Worm (Caenorhabditis elegans) whole organism, dauer: ENCODE results near the gene tag-293.
"Not testable (repeated sequence)": the region's sequence is repeated elsewhere in the genome, so short reads cannot be mapped to it uniquely, and the experiment has no call there.

Experiments used
- unc-62 ChIP-seq: sonication (generic microtip); optimal IDR thresholded peaks from 2 replicates; lab custom pipeline; 2017; ENCODE audit warnings: missing biosample characterization, missing genetic modification reagents, missing genetic modification characterization

tag-293 gene

DNA sequence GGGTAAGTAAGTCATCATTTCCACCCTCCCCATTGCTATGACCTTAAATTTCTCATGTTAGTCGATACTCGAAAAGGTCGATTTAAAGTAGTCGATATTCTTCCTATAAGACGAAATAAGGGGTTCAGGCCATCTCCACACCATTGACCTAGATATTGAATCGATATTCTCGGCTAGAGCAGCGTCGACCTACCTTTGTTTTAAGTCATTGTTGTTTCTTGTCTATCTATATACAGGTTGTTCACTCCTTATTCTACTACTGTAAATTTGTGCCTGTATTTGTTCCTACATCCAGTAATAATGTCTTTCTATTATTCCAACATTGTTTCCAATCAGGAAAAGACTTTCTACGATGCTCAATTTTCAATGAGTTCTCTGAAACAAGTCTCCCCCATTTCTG, 28.4 kb downstream of the tag-293 start, which contains the start of gene F10G2.4:
F10G2.4 (plus strand) TSS at position 301 of the 400 bp plus-strand sequence.
- no peak for TF ChIP-seq unc-62 (GFP tag; lab: Kevin White, UChicago)

DNA sequence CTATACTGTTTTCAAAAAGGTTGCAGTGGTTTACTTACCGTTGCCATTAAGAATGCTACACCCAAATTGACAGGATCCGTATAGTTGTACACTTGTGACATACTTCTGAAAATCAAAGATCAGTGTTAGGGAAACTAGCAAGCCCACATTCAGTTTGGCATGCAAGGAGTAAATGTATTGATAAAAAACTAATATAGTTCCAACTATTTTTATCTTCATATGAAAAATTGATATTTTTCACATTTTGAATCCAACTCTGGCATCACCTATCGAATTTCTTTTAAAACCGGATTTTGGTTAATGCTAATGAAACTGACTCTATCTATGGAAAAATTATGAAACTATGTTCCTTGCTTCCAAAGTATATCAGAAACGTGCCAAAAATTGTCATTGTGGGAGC, 30.1 kb downstream of the tag-293 start, which contains the start of gene srx-92:
srx-92 (minus strand) TSS at position 101 of the 400 bp plus-strand sequence.
- no peak for TF ChIP-seq unc-62 (GFP tag; lab: Kevin White, UChicago)

DNA sequence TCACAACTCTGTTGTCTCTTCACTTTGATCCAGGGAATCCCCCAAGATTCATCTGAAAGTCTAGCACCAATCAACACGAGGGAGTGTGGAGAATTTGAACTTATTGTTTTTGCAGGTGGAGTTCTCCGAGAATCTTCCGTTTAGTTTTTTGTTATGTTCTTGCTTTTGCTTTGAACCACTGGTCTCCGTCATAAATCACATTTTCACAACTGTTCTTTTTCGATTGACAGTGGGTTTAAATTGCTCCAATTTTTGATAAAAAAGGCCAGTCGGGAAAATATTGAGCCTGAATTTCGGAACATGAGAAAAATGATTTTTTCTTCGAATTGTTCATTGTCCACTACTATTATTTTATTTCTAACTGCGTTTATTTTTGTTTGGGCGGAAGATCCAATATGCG, 33.4 kb downstream of the tag-293 start, which contains the start of gene F10G2.10:
F10G2.10 (plus strand) TSS at position 301 of the 400 bp plus-strand sequence.
- no peak for TF ChIP-seq unc-62 (GFP tag; lab: Kevin White, UChicago)

DNA sequence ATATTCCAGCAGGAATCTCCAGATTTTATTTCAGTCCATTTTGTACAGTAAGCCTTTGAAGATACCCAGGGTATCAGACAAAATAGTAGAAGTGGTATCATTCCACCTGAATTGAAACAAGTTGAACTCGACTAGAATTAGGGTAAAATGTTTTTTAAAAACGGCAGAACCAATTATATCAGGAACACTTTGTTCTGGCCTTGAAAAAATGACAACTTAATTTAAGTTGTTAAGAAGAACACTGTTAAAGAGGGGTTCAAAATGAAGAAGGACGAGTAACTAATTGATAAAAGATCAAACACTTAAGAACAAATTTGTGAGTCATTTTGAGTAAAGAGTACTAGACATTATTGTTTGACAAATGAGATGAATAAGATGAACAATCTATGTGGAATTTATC, 34.5 kb downstream of the tag-293 start, which contains the start of gene lmd-4:
lmd-4 (minus strand) TSS at position 101 of the 400 bp plus-strand sequence.
- no peak for TF ChIP-seq unc-62 (GFP tag; lab: Kevin White, UChicago)

DNA sequence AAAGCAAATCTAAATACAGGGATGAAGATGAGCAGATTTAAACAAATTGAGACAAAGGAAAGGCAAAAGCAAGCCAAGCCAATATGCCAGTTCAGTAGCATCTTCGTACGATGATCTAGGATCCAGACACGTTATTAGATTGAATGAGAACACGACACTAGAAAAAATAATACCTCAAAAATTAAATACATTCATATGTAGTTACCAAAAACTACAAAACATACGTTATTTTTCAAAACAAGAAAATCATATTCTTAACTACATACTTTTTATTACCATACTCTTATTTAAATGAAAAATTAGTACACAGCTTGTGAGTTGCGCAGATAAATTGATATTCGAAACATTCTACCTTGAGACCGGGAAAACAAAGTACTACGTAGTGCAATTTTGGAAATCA, 42.1 kb downstream of the tag-293 start, which contains the start of gene srx-6:
srx-6 (minus strand) TSS at position 101 of the 400 bp plus-strand sequence.
- no peak for TF ChIP-seq unc-62 (GFP tag; lab: Kevin White, UChicago)

DNA sequence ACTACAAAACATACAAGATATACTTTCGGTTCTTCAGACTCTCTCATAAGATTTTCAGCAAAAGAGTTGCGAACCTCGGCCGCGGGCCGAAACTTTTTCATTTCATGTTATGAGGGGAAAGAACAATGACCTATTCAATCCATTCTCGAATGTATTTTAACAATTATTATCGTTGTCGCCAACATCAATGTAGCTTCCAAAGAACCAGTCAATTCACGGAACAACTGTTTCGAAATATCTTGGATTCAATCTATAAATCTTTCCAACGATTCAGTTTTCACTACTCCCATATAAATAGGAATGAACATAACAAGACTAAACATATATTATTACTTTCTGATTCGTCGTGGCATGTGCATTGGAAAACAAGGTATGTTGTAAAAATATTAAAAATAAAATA, 48.3 kb downstream of the tag-293 start, which contains the start of gene F07G11.1:
F07G11.1 (plus strand) TSS at position 301 of the 400 bp plus-strand sequence.
- no peak for TF ChIP-seq unc-62 (GFP tag; lab: Kevin White, UChicago)

DNA sequence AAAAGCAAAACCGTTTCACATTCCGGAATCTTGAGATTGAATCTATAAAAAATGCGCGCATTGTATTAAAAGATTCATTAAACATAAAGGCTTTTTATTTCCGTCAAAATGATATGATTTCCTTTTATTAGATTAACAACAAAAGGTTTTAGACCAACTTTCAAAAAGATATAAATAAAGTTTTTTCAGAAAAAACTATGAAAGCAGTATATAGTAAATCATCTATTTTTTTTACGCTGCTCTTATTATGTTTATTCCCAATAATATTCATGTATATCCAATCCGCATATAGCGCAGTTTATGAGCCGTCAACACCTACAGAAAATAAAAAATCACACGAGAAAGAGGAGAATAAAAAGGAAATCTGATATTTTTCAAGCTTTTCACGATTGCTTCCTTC, 50.9 kb downstream of the tag-293 start, which contains the start of gene F07G11.2:
F07G11.2 (plus strand) TSS at position 301 of the 400 bp plus-strand sequence.
- not testable (repeated sequence) for TF ChIP-seq unc-62 (GFP tag; lab: Kevin White, UChicago)
